Fruit fly (Drosophila melanogaster) whole organism, pupa: ENCODE measurements around the gene Or85a.

Experiments
- CG10348 ChIP-seq: fragments of 200-800 bp; sonication (Bioruptor generic); IDR thresholded peaks from 2 replicates; pipeline ENCODE4 v1.3.6; 2022; ENCODE audit warnings: missing biosample characterization, missing genetic modification characterization
- CG12605 ChIP-seq: fragments of 200-800 bp; sonication (Bioruptor generic); IDR thresholded peaks from 2 replicates; pipeline ENCODE4 v1.3.6; 2022; ENCODE audit warnings: missing biosample characterization, missing genetic modification characterization
- CG13204 ChIP-seq: fragments of 200-800 bp; sonication (Bioruptor generic); optimal IDR thresholded peaks from 2 replicates; lab custom pipeline; 2018; ENCODE audit warnings: missing biosample characterization, mild to moderate bottlenecking, missing genetic modification characterization, moderate library complexity
- CG14655 ChIP-seq: fragments of 200-800 bp; sonication (Bioruptor generic); optimal IDR thresholded peaks from 3 replicates; lab custom pipeline; 2017; ENCODE audit warnings: mild to moderate bottlenecking, missing biosample characterization, missing genetic modification reagents, missing genetic modification characterization
- CG15710 ChIP-seq: fragments of 200-800 bp; sonication (Bioruptor generic); optimal IDR thresholded peaks from 2 replicates; lab custom pipeline; 2018; ENCODE audit warnings: missing biosample characterization, mild to moderate bottlenecking, missing genetic modification characterization, moderate library complexity
- CG17806 ChIP-seq: fragments of 200-800 bp; sonication (Bioruptor generic); optimal IDR thresholded peaks from 2 replicates; lab custom pipeline; 2018; ENCODE audit warnings: missing biosample characterization, mild to moderate bottlenecking, missing genetic modification characterization, moderate library complexity
- CG32121 ChIP-seq: fragments of 200-800 bp; sonication (Bioruptor generic); IDR thresholded peaks from 2 replicates; pipeline ENCODE4 v1.3.6; 2022; ENCODE audit warnings: missing biosample characterization, missing genetic modification characterization
- CG34367 ChIP-seq: fragments of 200-800 bp; sonication (Bioruptor generic); optimal IDR thresholded peaks from 2 replicates; lab custom pipeline; 2018; ENCODE audit warnings: missing biosample characterization, mild to moderate bottlenecking, missing genetic modification characterization
- CG4496 ChIP-seq: fragments of 200-800 bp; sonication (Bioruptor generic); IDR thresholded peaks from 3 replicates; pipeline ENCODE4 v1.3.6; 2022; ENCODE audit warnings: missing biosample characterization, missing genetic modification characterization
- CG8159 ChIP-seq: fragments of 200-800 bp; sonication (Bioruptor generic); optimal IDR thresholded peaks from 3 replicates; lab custom pipeline; 2018; ENCODE audit warnings: missing biosample characterization, mild to moderate bottlenecking, missing genetic modification characterization, moderate library complexity
- CG8301 ChIP-seq: fragments of 200-800 bp; sonication (Bioruptor generic); optimal IDR thresholded peaks from 2 replicates; lab custom pipeline; 2018; ENCODE audit warnings: missing biosample characterization, mild to moderate bottlenecking, missing genetic modification characterization
- CG9948 ChIP-seq: fragments of 200-800 bp; sonication (Bioruptor generic); optimal IDR thresholded peaks from 2 replicates; lab custom pipeline; 2018; ENCODE audit warnings: missing biosample characterization, mild to moderate bottlenecking, missing genetic modification characterization, moderate library complexity
- D1 ChIP-seq: fragments of 200-800 bp; sonication (Bioruptor generic); optimal IDR thresholded peaks from 2 replicates; lab custom pipeline; 2018; ENCODE audit warnings: missing biosample characterization, mild to moderate bottlenecking, missing genetic modification characterization, moderate library complexity
- EcR ChIP-seq: fragments of 200-800 bp; sonication (Bioruptor generic); optimal IDR thresholded peaks from 3 replicates; lab custom pipeline; 2019; ENCODE audit warnings: missing biosample characterization, missing genetic modification characterization, mild to moderate bottlenecking, moderate library complexity, missing genetic modification reagents
- Ets98B ChIP-seq: fragments of 200-800 bp; sonication (Bioruptor generic); IDR thresholded peaks from 2 replicates; pipeline ENCODE4 v1.3.6; 2022; ENCODE audit warnings: missing biosample characterization, missing genetic modification characterization
- Pif1A ChIP-seq: fragments of 200-800 bp; sonication (Bioruptor generic); optimal IDR thresholded peaks from 3 replicates; lab custom pipeline; 2016; ENCODE audit warnings: missing biosample characterization, missing genetic modification characterization
- Pif1B ChIP-seq: fragments of 200-800 bp; sonication (Bioruptor generic); optimal IDR thresholded peaks from 3 replicates; lab custom pipeline; 2016; ENCODE audit warnings: missing biosample characterization, missing genetic modification characterization
- Snoo ChIP-seq: fragments of 200-800 bp; sonication (Bioruptor generic); optimal IDR thresholded peaks from 3 replicates; lab custom pipeline; 2017; ENCODE audit warnings: missing biosample characterization, mild to moderate bottlenecking, missing genetic modification characterization, inconsistent platforms
- fd96Ca ChIP-seq: fragments of 200-800 bp; sonication (Bioruptor generic); IDR thresholded peaks from 3 replicates; pipeline ENCODE4 v1.3.6; 2022; ENCODE audit warnings: missing biosample characterization, missing genetic modification characterization
- gl ChIP-seq: fragments of 200-800 bp; sonication (Bioruptor generic); optimal IDR thresholded peaks from 2 replicates; lab custom pipeline; 2018; ENCODE audit warnings: missing biosample characterization, mild to moderate bottlenecking, missing genetic modification characterization
- rn ChIP-seq: fragments of 200-800 bp; sonication (Bioruptor generic); IDR thresholded peaks from 2 replicates; pipeline ENCODE4 v1.3.6; 2022; ENCODE audit warnings: missing biosample characterization, missing genetic modification characterization

Gene Or85a

DNA sequence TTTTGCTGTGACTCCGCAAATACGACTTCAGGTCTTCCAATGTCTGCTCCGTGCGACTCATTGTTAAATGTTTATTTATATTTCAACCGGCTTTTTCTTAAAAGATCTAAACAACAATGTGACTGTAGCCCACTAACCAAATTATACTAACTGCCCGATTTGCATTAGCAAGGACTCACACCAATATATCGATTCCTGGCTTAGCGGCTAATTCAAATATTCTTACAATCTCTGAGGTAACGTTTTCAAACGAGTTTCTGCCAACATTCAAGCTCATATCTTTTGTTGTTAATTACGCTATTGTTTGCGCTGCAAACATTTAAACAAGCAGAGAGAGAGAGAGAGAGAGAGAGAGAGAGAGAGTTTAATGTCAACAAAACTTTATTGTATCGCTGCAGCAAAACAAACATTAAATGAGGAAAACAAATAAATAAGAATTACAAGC lies 13.0 kb upstream of the Or85a start, which contains the start of gene tex:
Gene tex, minus strand, starts transcription at position 131 of the 445 bp plus-strand sequence.
- TF ChIP-seq D1 (tag; lab: Kevin White, UChicago) (no peak), EcR (no peak)
- TF ChIP-seq, all 21 proteins: peak for 0

DNA sequence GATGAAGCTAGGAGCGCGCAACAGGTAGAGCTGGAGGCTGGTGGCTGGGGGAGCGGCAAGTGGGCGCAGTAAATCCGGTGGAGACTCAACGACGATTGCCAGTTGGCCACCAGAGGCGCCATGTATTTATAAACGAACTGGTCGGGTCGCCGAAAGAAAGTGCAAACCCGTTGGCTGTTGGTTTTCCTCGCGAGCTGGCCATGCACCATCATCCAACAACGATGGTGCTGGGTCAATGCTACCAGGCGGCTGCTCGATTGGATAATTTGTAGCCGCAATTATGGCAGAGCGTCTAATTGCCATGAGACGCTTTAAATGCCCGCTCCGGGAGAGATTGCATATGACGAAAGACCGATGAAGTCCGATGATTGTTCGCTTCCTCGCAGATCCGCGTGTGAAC lies 10.9 kb upstream of the Or85a start, which contains the start of gene CG11693:
Gene CG11693, minus strand, starts transcription at position 101 of the 400 bp plus-strand sequence.
- no peak for TF ChIP-seq CG10348 (GFP tag; lab: Robert Waterston, UW)
- no peak for TF ChIP-seq Pif1B
- no peak for TF ChIP-seq CG9948 (tag; lab: Kevin White, UChicago)
- TF ChIP-seq fd96Ca (GFP tag; lab: Robert Waterston, UW), result no peak
- no peak for TF ChIP-seq CG14655
- TF ChIP-seq CG4496, result no peak

DNA sequence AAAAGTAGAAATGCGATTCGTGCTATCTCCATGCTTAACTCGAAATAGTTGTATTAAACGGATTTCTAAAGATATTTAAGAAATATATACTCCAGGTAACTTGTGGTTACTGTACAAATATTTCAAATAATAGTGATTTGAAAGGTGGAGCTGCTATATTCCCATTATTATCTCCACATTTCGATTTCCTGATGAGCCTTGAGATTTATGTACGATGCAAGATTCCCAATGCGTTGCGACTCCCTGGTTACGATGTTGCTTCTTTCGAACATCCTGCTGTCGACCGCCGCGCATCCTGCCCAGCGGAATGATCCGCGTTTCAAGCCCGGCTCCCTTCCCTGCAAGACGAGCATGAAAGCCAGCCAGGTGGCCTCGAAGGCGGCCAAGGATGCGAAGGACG lies 9.5 kb upstream of the Or85a start, which contains the start of the genes CG11694 and CG11698:
Gene CG11694, minus strand, starts transcription at position 101 of the 400 bp plus-strand sequence.
Gene CG11698, plus strand, starts transcription at position 152 of the 400 bp plus-strand sequence.
- TF ChIP-seq CG34367 (tag; lab: Kevin White, UChicago) (no peak), CG4496 (no peak), CG17806 (tag; lab: Kevin White, UChicago) (no peak), Ets98B (GFP tag; lab: Robert Waterston, UW) (no peak), CG12605 (no peak), CG32121 (GFP tag; lab: Robert Waterston, UW) (no peak), CG15710 (tag; lab: Kevin White, UChicago) (no peak), D1 (tag; lab: Kevin White, UChicago) (no peak), CG13204 (GFP tag; lab: Kevin White, UChicago) (no peak), gl (no peak), CG8301 (tag; lab: Kevin White, UChicago) (no peak), Pif1A (GFP tag; lab: Kevin White, UChicago) (no peak), Pif1B (no peak), rn (GFP tag; lab: Robert Waterston, UW) (no peak), EcR (no peak), Snoo (no peak), CG10348 (GFP tag; lab: Robert Waterston, UW) (no peak), CG8159 (tag; lab: Kevin White, UChicago) (no peak), CG14655 (no peak)

DNA sequence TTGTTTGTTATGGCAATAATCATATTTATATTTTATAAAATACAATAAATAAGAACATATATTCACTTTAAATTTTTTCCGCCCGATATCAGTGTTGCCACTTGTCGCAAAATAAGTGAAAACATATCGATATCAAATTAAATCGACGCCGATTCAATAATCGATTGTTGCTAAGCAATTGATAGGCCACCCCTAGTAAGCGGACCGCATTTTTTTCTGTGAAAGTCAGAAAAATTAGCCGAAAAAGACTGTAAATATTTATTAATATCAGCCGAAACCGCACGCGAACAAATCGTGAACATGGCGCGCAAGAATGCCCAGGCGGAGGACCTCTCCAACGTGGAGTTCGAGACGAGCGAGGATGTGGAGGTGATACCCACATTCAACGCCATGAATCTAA lies 8.5 kb upstream of the Or85a start, which contains the start of gene CG7483:
Gene CG7483, plus strand, starts transcription at position 171 of the 400 bp plus-strand sequence.
- TF ChIP-seq Pif1A (GFP tag; lab: Kevin White, UChicago) (no peak), CG4496 (no peak), CG14655 (no peak), D1 (tag; lab: Kevin White, UChicago) (no peak), CG13204 (GFP tag; lab: Kevin White, UChicago) (no peak), CG12605 (no peak), fd96Ca (GFP tag; lab: Robert Waterston, UW) (no peak), CG34367 (tag; lab: Kevin White, UChicago) (no peak), Snoo (no peak), CG15710 (tag; lab: Kevin White, UChicago) (no peak), EcR (no peak), CG10348 (GFP tag; lab: Robert Waterston, UW) (no peak), Ets98B (GFP tag; lab: Robert Waterston, UW) (no peak), CG9948 (tag; lab: Kevin White, UChicago) (no peak), CG8301 (tag; lab: Kevin White, UChicago) (no peak)

DNA sequence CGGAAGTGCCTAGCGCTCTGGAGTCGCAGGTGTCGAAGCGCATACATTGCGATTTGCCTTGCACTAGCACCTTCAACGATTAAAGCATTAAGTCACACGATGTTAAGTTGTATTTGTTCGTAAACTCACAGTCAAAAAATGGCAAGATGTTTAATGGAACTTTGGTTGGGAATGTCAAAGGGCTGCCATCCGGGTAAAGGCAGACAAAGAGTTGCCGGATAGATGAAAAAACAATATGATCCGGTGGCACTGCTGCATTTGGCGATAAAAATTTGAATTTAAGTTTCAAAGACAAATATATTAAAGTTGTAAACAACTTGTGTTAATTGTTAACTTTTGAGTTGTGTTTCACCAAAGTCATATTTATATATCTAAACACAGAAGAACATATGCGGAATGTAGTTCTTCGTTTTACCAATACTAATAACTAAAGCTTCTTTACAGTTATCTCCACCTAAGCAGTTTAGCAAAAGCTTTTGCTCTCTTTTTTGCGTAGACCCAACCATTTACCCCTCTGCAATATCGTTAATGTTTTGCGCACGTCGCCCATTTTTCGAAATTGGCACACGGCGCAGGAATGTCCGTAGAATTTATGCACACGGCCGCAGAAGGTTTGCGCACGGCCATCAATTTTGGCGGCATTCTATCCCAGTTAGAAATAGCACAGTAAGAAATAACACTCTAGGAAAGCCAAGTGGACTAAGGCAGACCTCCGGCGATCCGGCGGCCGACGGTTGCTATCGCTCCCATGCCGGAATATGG lies 5.0 kb upstream of the Or85a start, which contains the start of gene Coq2:
Gene Coq2, minus strand, starts transcription at position 200 of the 762 bp plus-strand sequence.
- TF ChIP-seq CG8159 (tag; lab: Kevin White, UChicago) (no peak), CG10348 (GFP tag; lab: Robert Waterston, UW) (no peak), rn (GFP tag; lab: Robert Waterston, UW) (no peak), CG32121 (GFP tag; lab: Robert Waterston, UW) (no peak), EcR (no peak), CG12605 (no peak), CG4496 (no peak), CG14655 (no peak), CG15710 (tag; lab: Kevin White, UChicago) (no peak), fd96Ca (GFP tag; lab: Robert Waterston, UW) (no peak), CG9948 (tag; lab: Kevin White, UChicago) (no peak), Snoo (no peak), Pif1B (no peak), Pif1A (GFP tag; lab: Kevin White, UChicago) (no peak), CG34367 (tag; lab: Kevin White, UChicago) (no peak), CG13204 (GFP tag; lab: Kevin White, UChicago) (no peak), CG17806 (tag; lab: Kevin White, UChicago) (no peak), CG8301 (tag; lab: Kevin White, UChicago) (no peak)

DNA sequence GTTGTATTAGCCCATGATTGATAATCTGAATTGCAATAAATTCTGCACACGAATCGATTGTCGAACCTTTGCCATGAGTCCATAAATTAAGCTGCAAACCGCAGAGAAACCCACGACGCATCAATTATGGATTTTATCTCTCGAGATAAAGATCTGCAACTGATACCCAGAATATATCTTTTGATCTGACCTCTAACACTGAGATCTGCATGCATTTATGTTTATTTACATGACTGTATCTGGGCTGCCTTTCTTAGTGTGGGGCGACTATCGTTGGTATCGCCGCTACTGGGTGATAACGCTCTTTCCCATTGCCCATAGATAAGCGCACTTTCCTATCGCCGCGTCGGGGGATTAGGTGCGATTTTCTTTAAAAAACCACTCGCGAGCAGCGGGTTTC lies 4.3 kb upstream of the Or85a start, which contains the start of gene Ctr1B:
Gene Ctr1B, plus strand, starts transcription at position 398 of the 400 bp plus-strand sequence.
- TF ChIP-seq CG12605 (no peak), D1 (tag; lab: Kevin White, UChicago) (no peak), CG34367 (tag; lab: Kevin White, UChicago) (no peak), CG10348 (GFP tag; lab: Robert Waterston, UW) (no peak), CG32121 (GFP tag; lab: Robert Waterston, UW) (no peak), CG14655 (no peak), fd96Ca (GFP tag; lab: Robert Waterston, UW) (no peak), EcR (no peak), Snoo (no peak), CG8159 (tag; lab: Kevin White, UChicago) (no peak), CG9948 (tag; lab: Kevin White, UChicago) (no peak), Ets98B (GFP tag; lab: Robert Waterston, UW) (no peak), CG15710 (tag; lab: Kevin White, UChicago) (no peak), rn (GFP tag; lab: Robert Waterston, UW) (no peak), Pif1B (no peak), CG8301 (tag; lab: Kevin White, UChicago) (no peak)
- TF ChIP-seq, all 21 proteins: peak for 0
